Fruit fly (Drosophila melanogaster) whole organism, embryonic: ENCODE data around the gene IFT54.

ENCODE experiments used
- B-H1 ChIP-seq: fragments of 200-800 bp; sonication (Bioruptor generic); IDR thresholded peaks from 3 replicates; pipeline ENCODE4 v1.3.6; 2022; ENCODE audit warnings: missing biosample characterization, missing genetic modification characterization
- BtbVII ChIP-seq: fragments of 200-800 bp; sonication (Bioruptor generic); optimal IDR thresholded peaks from 3 replicates; lab custom pipeline; 2017; ENCODE audit warnings: missing biosample characterization, mild to moderate bottlenecking, missing genetic modification characterization
- CG11093 ChIP-seq: fragments of 200-800 bp; sonication (Bioruptor generic); IDR thresholded peaks from 3 replicates; pipeline ENCODE4 v1.3.6; 2022; ENCODE audit warnings: missing biosample characterization, missing genetic modification characterization
- CG11695 ChIP-seq: fragments of 200-800 bp; sonication (Bioruptor generic); IDR thresholded peaks from 3 replicates; pipeline ENCODE4 v1.3.6; 2022; ENCODE audit warnings: missing biosample characterization, missing genetic modification characterization
- CG12155 ChIP-seq: fragments of 200-800 bp; sonication (Bioruptor generic); optimal IDR thresholded peaks from 3 replicates; lab custom pipeline; 2016; ENCODE audit warnings: missing biosample characterization, missing genetic modification characterization
- CG12744 ChIP-seq: fragments of 200-800 bp; sonication (Bioruptor generic); optimal IDR thresholded peaks from 2 replicates; lab custom pipeline; 2016; ENCODE audit warnings: missing biosample characterization, missing genetic modification characterization
- CG13624 ChIP-seq: fragments of 200-800 bp; sonication (Bioruptor generic); optimal IDR thresholded peaks from 2 replicates; lab custom pipeline; 2016; ENCODE audit warnings: missing biosample characterization, missing genetic modification characterization
- CG15479 ChIP-seq: fragments of 200-800 bp; sonication (Bioruptor generic); optimal IDR thresholded peaks from 3 replicates; lab custom pipeline; 2019; ENCODE audit warnings: missing biosample characterization, mild to moderate bottlenecking, missing genetic modification characterization, moderate library complexity
- CG17328 ChIP-seq: fragments of 200-800 bp; sonication (Bioruptor generic); IDR thresholded peaks from 2 replicates; pipeline ENCODE4 v1.3.6; 2022; ENCODE audit warnings: missing biosample characterization, missing genetic modification characterization
- CG1832 ChIP-seq: fragments of 200-800 bp; sonication (Bioruptor generic); optimal IDR thresholded peaks from 2 replicates; lab custom pipeline; 2017; ENCODE audit warnings: missing biosample characterization, mild to moderate bottlenecking, missing genetic modification characterization, inconsistent platforms
- CG2120 ChIP-seq: fragments of 200-800 bp; sonication (Bioruptor generic); optimal IDR thresholded peaks from 3 replicates; lab custom pipeline; 2016; ENCODE audit warnings: missing biosample characterization, missing genetic modification characterization
- CG2202 ChIP-seq: fragments of 200-800 bp; sonication (Bioruptor generic); optimal IDR thresholded peaks from 2 replicates; lab custom pipeline; 2018; ENCODE audit warnings: missing biosample characterization, mild to moderate bottlenecking, missing genetic modification characterization
- CG30020 ChIP-seq: fragments of 200-800 bp; optimal IDR thresholded peaks from 2 replicates; lab custom pipeline; 2019; ENCODE audit warnings: missing biosample characterization, mild to moderate bottlenecking, missing genetic modification characterization, moderate library complexity
- CG30403 ChIP-seq: fragments of 200-800 bp; sonication (Bioruptor generic); optimal IDR thresholded peaks from 3 replicates; lab custom pipeline; 2016; ENCODE audit warnings: missing biosample characterization, missing genetic modification characterization
- CG34422 ChIP-seq: fragments of 200-800 bp; sonication (Bioruptor generic); IDR thresholded peaks from 3 replicates; pipeline ENCODE4 v1.3.6; 2022; ENCODE audit warnings: missing biosample characterization, missing genetic modification characterization
- CG3726 ChIP-seq: fragments of 200-800 bp; sonication (Bioruptor generic); IDR thresholded peaks from 3 replicates; pipeline ENCODE4, ENCODE4 v1.3.6; 2022; ENCODE audit warnings: missing biosample characterization, missing genetic modification characterization
- CG3838 ChIP-seq: fragments of 200-800 bp; sonication (Bioruptor generic); optimal IDR thresholded peaks from 3 replicates; lab custom pipeline; 2016; ENCODE audit warnings: missing biosample characterization, missing genetic modification characterization
- CG4404 ChIP-seq: fragments of 200-800 bp; sonication (Bioruptor generic); IDR thresholded peaks from 2 replicates; pipeline ENCODE4 v1.3.6; 2022; ENCODE audit warnings: missing biosample characterization, missing genetic modification characterization
- CG7839 ChIP-seq: fragments of 200-800 bp; sonication (Bioruptor generic); optimal IDR thresholded peaks from 3 replicates; lab custom pipeline; 2018; ENCODE audit warnings: missing biosample characterization, mild to moderate bottlenecking, missing genetic modification characterization, moderate library complexity
- CG9437 ChIP-seq: fragments of 200-800 bp; sonication (Bioruptor generic); optimal IDR thresholded peaks from 2 replicates; lab custom pipeline; 2018; ENCODE audit warnings: missing biosample characterization, mild to moderate bottlenecking, missing genetic modification characterization
- CTCF ChIP-seq: fragments of 200-800 bp; sonication (Bioruptor generic); optimal IDR thresholded peaks from 2 replicates; lab custom pipeline; 2017; ENCODE audit warnings: missing biosample characterization, mild to moderate bottlenecking, missing genetic modification characterization, moderate library complexity
- CrebB ChIP-seq: fragments of 200-800 bp; sonication (Bioruptor generic); optimal IDR thresholded peaks from 3 replicates; lab custom pipeline; 2018; ENCODE audit warnings: missing biosample characterization, mild to moderate bottlenecking, missing genetic modification characterization
- D19B ChIP-seq: fragments of 200-800 bp; sonication (Bioruptor generic); optimal IDR thresholded peaks from 2 replicates; lab custom pipeline; 2017; ENCODE audit warnings: missing biosample characterization, mild to moderate bottlenecking, missing genetic modification characterization
- Ets65A ChIP-seq: fragments of 200-800 bp; sonication (Bioruptor generic); peaks from one replicate; lab custom pipeline; 2016; ENCODE audit warnings: missing biosample characterization, missing genetic modification characterization
- HLHmδ ChIP-seq: fragments of 200-800 bp; sonication (Bioruptor generic); optimal IDR thresholded peaks from 2 replicates; lab custom pipeline; 2018; ENCODE audit warnings: missing biosample characterization, mild to moderate bottlenecking, missing genetic modification characterization, moderate library complexity
- Hmx ChIP-seq: fragments of 200-800 bp; sonication (Bioruptor generic); optimal IDR thresholded peaks from 2 replicates; lab custom pipeline; 2016; ENCODE audit warnings: missing biosample characterization, missing genetic modification characterization
- Jarid2 ChIP-seq: fragments of 200-800 bp; sonication (Bioruptor generic); optimal IDR thresholded peaks from 3 replicates; lab custom pipeline; 2017; ENCODE audit warnings: mild to moderate bottlenecking, missing biosample characterization, missing genetic modification reagents, missing genetic modification characterization
- Lhr ChIP-seq: fragments of 200-800 bp; sonication (Bioruptor generic); optimal IDR thresholded peaks from 3 replicates; lab custom pipeline; 2017; ENCODE audit warnings: mild to moderate bottlenecking, missing biosample characterization, missing genetic modification reagents, missing genetic modification characterization
- Nf-YC ChIP-seq: fragments of 200-800 bp; optimal IDR thresholded peaks from 3 replicates; lab custom pipeline; 2019; ENCODE audit warnings: missing biosample characterization, mild to moderate bottlenecking, missing genetic modification characterization, moderate library complexity
- Sin3A ChIP-seq: fragments of >200 bp; optimal IDR thresholded peaks from 2 replicates; lab custom pipeline; 2018
- Sry-δ ChIP-seq: fragments of 200-800 bp; sonication (Bioruptor generic); optimal IDR thresholded peaks from 2 replicates; lab custom pipeline; 2016; ENCODE audit warnings: missing biosample characterization, missing genetic modification characterization
- ato ChIP-seq: fragments of 200-800 bp; sonication (Bioruptor generic); IDR thresholded peaks from 2 replicates; pipeline ENCODE4 v1.3.6; 2022; ENCODE audit warnings: missing biosample characterization, missing genetic modification characterization; ENCODE audit not compliant: partially characterized antibody
- az2 ChIP-seq: fragments of 200-800 bp; sonication (Bioruptor generic); optimal IDR thresholded peaks from 3 replicates; lab custom pipeline; 2016; ENCODE audit warnings: missing biosample characterization, missing genetic modification characterization
- bsh ChIP-seq, 2 experiments: fragments of 200-800 bp; sonication (Bioruptor generic); optimal IDR thresholded peaks; 2 replicates each; lab custom pipeline; 2017 to 2018; ENCODE audit warnings: mild to moderate bottlenecking in 2 of 2, missing biosample characterization in 2 of 2, missing genetic modification characterization in 2 of 2, moderate library complexity in 1 of 2
- caup ChIP-seq: fragments of 200-800 bp; sonication (Bioruptor generic); optimal IDR thresholded peaks from 3 replicates; lab custom pipeline; 2017; ENCODE audit warnings: missing biosample characterization, mild to moderate bottlenecking, missing genetic modification characterization, moderate library complexity; ENCODE audit not compliant: severe bottlenecking
- cg ChIP-seq: fragments of 200-800 bp; sonication (Bioruptor generic); optimal IDR thresholded peaks from 3 replicates; lab custom pipeline; 2019; ENCODE audit warnings: missing biosample characterization, mild to moderate bottlenecking, missing genetic modification characterization, moderate library complexity
- chinmo ChIP-seq: fragments of 200-800 bp; sonication (Bioruptor generic); IDR thresholded peaks from 4 replicates; pipeline ENCODE4 v1.3.6; 2022; ENCODE audit warnings: missing biosample characterization, missing genetic modification characterization; ENCODE audit not compliant: partially characterized antibody
- crp ChIP-seq, 2 experiments: fragments of 200-800 bp; sonication (Bioruptor generic); optimal IDR thresholded peaks; 2 replicates in 1 of 2; 3 replicates in 1 of 2; lab custom pipeline; 2017; ENCODE audit warnings: missing biosample characterization in 2 of 2, missing genetic modification characterization in 2 of 2, mild to moderate bottlenecking in 1 of 2, moderate library complexity in 1 of 2
- da ChIP-seq: fragments of 200-800 bp; sonication (Bioruptor generic); optimal IDR thresholded peaks from 2 replicates; lab custom pipeline; 2016; ENCODE audit warnings: missing biosample characterization, missing genetic modification characterization
- esg ChIP-seq: fragments of 200-800 bp; sonication (Bioruptor generic); conservative IDR thresholded peaks from 2 replicates; pipeline ENCODE4 v1.3.6; 2022; ENCODE audit warnings: missing biosample characterization, missing genetic modification characterization
- gsb-n ChIP-seq: fragments of 200-800 bp; sonication (Bioruptor generic); optimal IDR thresholded peaks from 3 replicates; lab custom pipeline; 2018; ENCODE audit warnings: missing biosample characterization, mild to moderate bottlenecking, missing genetic modification characterization
- hb ChIP-seq: fragments of 200-800 bp; sonication (Bioruptor generic); IDR thresholded peaks from 3 replicates; pipeline ENCODE4 v1.3.6; 2022; ENCODE audit warnings: missing biosample characterization, missing genetic modification characterization; ENCODE audit not compliant: partially characterized antibody
- kay ChIP-seq: fragments of 200-800 bp; sonication (Bioruptor generic); optimal IDR thresholded peaks from 2 replicates; lab custom pipeline; 2016; ENCODE audit warnings: missing biosample characterization, missing genetic modification characterization
- kni ChIP-seq: fragments of 200-800 bp; sonication (Bioruptor generic); optimal IDR thresholded peaks from 3 replicates; lab custom pipeline; 2017; ENCODE audit warnings: mild to moderate bottlenecking, missing biosample characterization, missing genetic modification reagents, missing genetic modification characterization
- oc ChIP-seq: fragments of 200-800 bp; sonication (Bioruptor generic); optimal IDR thresholded peaks from 2 replicates; lab custom pipeline; 2018; ENCODE audit warnings: missing biosample characterization, mild to moderate bottlenecking, missing genetic modification characterization, moderate library complexity
- phol ChIP-seq: fragments of 200-800 bp; sonication (Bioruptor generic); optimal IDR thresholded peaks from 3 replicates; lab custom pipeline; 2018; ENCODE audit warnings: missing biosample characterization, mild to moderate bottlenecking, missing genetic modification characterization, moderate library complexity
- prd ChIP-seq, 3 experiments: fragments of >200 bp in 2 of 3; fragments of 200-800 bp in 1 of 3; sonication (Bioruptor generic) in 1 of 3; optimal IDR thresholded peaks in 2 of 3; IDR thresholded peaks in 1 of 3; 2 replicates in 2 of 3; 3 replicates in 1 of 3; pipeline versions ENCODE4 v1.3.6 to Lab custom; 2017 to 2022; ENCODE audit warnings: missing biosample characterization in 1 of 3, missing genetic modification characterization in 1 of 3
- rib ChIP-seq: fragments of 200-800 bp; sonication (Bioruptor generic); IDR thresholded peaks from 2 replicates; pipeline ENCODE4 v1.3.6; 2022; ENCODE audit warnings: missing biosample characterization, missing genetic modification characterization
- seq ChIP-seq: fragments of 200-800 bp; sonication (Bioruptor generic); IDR thresholded peaks from 2 replicates; pipeline ENCODE4 v1.3.6; 2022; ENCODE audit warnings: missing biosample characterization, missing genetic modification characterization
- sima ChIP-seq: fragments of 200-800 bp; sonication (Bioruptor generic); optimal IDR thresholded peaks from 2 replicates; lab custom pipeline; 2016; ENCODE audit warnings: missing biosample characterization, missing genetic modification characterization
- stc ChIP-seq: fragments of 200-800 bp; sonication (Bioruptor generic); IDR thresholded peaks from 2 replicates; pipeline ENCODE4 v1.3.6; 2022; ENCODE audit warnings: missing biosample characterization, missing genetic modification characterization

Gene IFT54

dm6 chr3R:14308801-14309217 is 6.6 kb downstream of the IFT54 start, which contains the start of gene Polr2I (continued):
- peak; percentile 31 for TF ChIP-seq CG12155 (GFP tag; lab: Kevin White, UChicago)
- TF ChIP-seq phol (tag; lab: Kevin White, UChicago), result peak; percentile 76
- peak; percentile 30 for TF ChIP-seq CG2120
- no peak for TF ChIP-seq sima
- TF ChIP-seq seq (GFP tag; lab: Robert Waterston, UW), result no peak
- TF ChIP-seq CTCF (GFP tag; lab: Kevin White, UChicago), result no peak
- TF ChIP-seq Lhr (GFP tag; lab: Kevin White, UChicago), result peak; percentile 6
- no peak for TF ChIP-seq CG3838
- peak; percentile 28 for TF ChIP-seq CG9437 (GFP tag; lab: Kevin White, UChicago)
- no peak for TF ChIP-seq stc
- TF ChIP-seq gsb-n (tag; lab: Kevin White, UChicago), result peak; percentile 40
- TF ChIP-seq chinmo (GFP tag; lab: Robert Waterston, UW), result 0 out of 4 replicates have a peak, but pooled peaks have one; percentile 23
- TF ChIP-seq kay (GFP tag; lab: Kevin White, UChicago), result no peak
- no peak for TF ChIP-seq oc
- TF ChIP-seq kni, result no peak
- TF ChIP-seq Jarid2 (GFP tag; lab: Kevin White, UChicago), result no peak
- no peak for TF ChIP-seq Hmx (GFP tag; lab: Kevin White, UChicago)
- no peak for TF ChIP-seq Sry-δ (GFP tag; lab: Kevin White, UChicago)
- no peak for TF ChIP-seq ato (GFP tag; lab: Robert Waterston, UW)
- no peak for TF ChIP-seq B-H1
- TF ChIP-seq Ets65A (GFP tag; lab: Kevin White, UChicago), result no peak
- TF ChIP-seq CG4404, result 0 out of 2 replicates have a peak, but pooled peaks have one; percentile 14
- TF ChIP-seq HLHmδ (GFP tag; lab: Kevin White, UChicago), result no peak
- peak; percentile 29 for TF ChIP-seq CG30020 (tag; lab: Kevin White, UChicago)
- 0 out of 2 replicates have a peak, but pooled peaks have one; percentile 6 for TF ChIP-seq esg (GFP tag; lab: Robert Waterston, UW)
- TF ChIP-seq CG34422, result peak; percentile 59; the same call in 1 of the 3 replicates
- no peak for TF ChIP-seq CG1832 (GFP tag; lab: Kevin White, UChicago)
- no peak for TF ChIP-seq da
- TF ChIP-seq CG17328, result no peak
- no peak for TF ChIP-seq CG12744
- no peak for TF ChIP-seq bsh (GFP tag; optimal IDR thresholded peaks at IDR 0.05; lab: Kevin White, UChicago)
- TF ChIP-seq CG7839 (tag; lab: Kevin White, UChicago), result no peak
- peak; percentile 34 for TF ChIP-seq Nf-YC
- TF ChIP-seq hb (GFP tag; lab: Robert Waterston, UW), result no peak
- no peak for TF ChIP-seq cg (GFP tag; lab: Kevin White, UChicago)
- TF ChIP-seq CG11695, result no peak
- no peak for TF ChIP-seq caup (GFP tag; lab: Kevin White, UChicago)
- peak; percentile 4 for TF ChIP-seq D19B
- no peak for TF ChIP-seq CrebB (tag; lab: Kevin White, UChicago)
- TF ChIP-seq Sin3A (lab: Kevin White, UChicago), result no peak
- no peak for TF ChIP-seq prd (optimal IDR thresholded peaks at IDR 0.05; lab: Kevin White, UChicago)
- peak; percentile 46; the same call in 1 of the 3 replicates for TF ChIP-seq prd (GFP tag; IDR thresholded peaks at IDR 0.05; lab: Robert Waterston, UW)
- TF ChIP-seq CG3726 (GFP tag; lab: Robert Waterston, UW), result no peak
- no peak for TF ChIP-seq crp (GFP tag; optimal IDR thresholded peaks at IDR 0.05; lab: Kevin White, UChicago)
- TF ChIP-seq CG2202 (tag; lab: Kevin White, UChicago), result no peak
- TF ChIP-seq rib (GFP tag; lab: Robert Waterston, UW), result no peak
- no peak for TF ChIP-seq BtbVII (GFP tag; lab: Kevin White, UChicago)
- TF ChIP-seq az2 (GFP tag; lab: Kevin White, UChicago), result peak; percentile 37
- TF ChIP-seq CG13624, result no peak
- no peak for TF ChIP-seq CG15479 (GFP tag; lab: Kevin White, UChicago)
- TF ChIP-seq CG11093, result no peak
- TF ChIP-seq CG30403, result peak; percentile 57
